Worm (Caenorhabditis elegans): ENCODE data around the gene C55C3.6.

Gene C55C3.6

ce11 chrIV:5725300-5725699 lies 42.3 kb downstream of the C55C3.6 start, which contains the start of gene H35B03.1:
Gene H35B03.1 (plus strand): TSS chrIV:5725600.
- TF ChIP-seq pes-1 (GFP tag; IDR thresholded peaks at IDR 0.05): no peak
- no peak for TF ChIP-seq sea-1 (GFP tag; conservative IDR thresholded peaks at IDR 0.05)
- TF ChIP-seq hmg-4 (GFP tag; optimal IDR thresholded peaks at IDR 0.05): no peak
- no peak for TF ChIP-seq hnd-1 (tag; optimal IDR thresholded peaks at IDR 0.05)
- no peak for TF ChIP-seq hmbx-1 (tag; optimal IDR thresholded peaks at IDR 0.05)
- no peak for TF ChIP-seq tbx-11 (GFP tag; IDR thresholded peaks at IDR 0.05)
- no peak for TF ChIP-seq flt-1 (GFP tag; IDR thresholded peaks at IDR 0.05)
- TF ChIP-seq ama-1 (optimal IDR thresholded peaks at IDR 0.05): no peak
- no peak for TF ChIP-seq ceh-36 (tag; optimal IDR thresholded peaks at IDR 0.05)
- TF ChIP-seq tra-4 (tag; optimal IDR thresholded peaks at IDR 0.05): no peak
- no peak for TF ChIP-seq ceh-13 (GFP tag; optimal IDR thresholded peaks at IDR 0.05)
- no peak for TF ChIP-seq tbx-37 (GFP tag; conservative IDR thresholded peaks at IDR 0.05)
- no peak for TF ChIP-seq ets-7 (tag; optimal IDR thresholded peaks at IDR 0.05)
- TF ChIP-seq B0310.2 (tag; optimal IDR thresholded peaks at IDR 0.05): no peak
- no peak for TF ChIP-seq scrt-1 (GFP tag; IDR thresholded peaks at IDR 0.05)
- no peak for TF ChIP-seq aly-1 (tag; optimal IDR thresholded peaks at IDR 0.05)
- no peak for TF ChIP-seq F13C5.2 (tag; optimal IDR thresholded peaks at IDR 0.05)

- no peak for TF ChIP-seq ceh-13 (GFP tag; optimal IDR thresholded peaks at IDR 0.05)
These were observed 48.6 kb downstream of the C55C3.6 start, which contains the start of gene H35B03.2 for ce11 chrIV:5731597-5731996. Gene H35B03.2 (minus strand): TSS chrIV:5731674.

Data from whole organism, early embryonic.